Worm (Caenorhabditis elegans) whole organism, L3 larva: Measurements from ENCODE around the gene fbxa-138.
"Not testable (repeated sequence)": the region's sequence is repeated elsewhere in the genome, so short reads cannot be mapped to it uniquely, and the experiment has no call there.

Source experiments
- R02D3.7 ChIP-seq: fragments of 150-350 bp; optimal IDR thresholded peaks from 2 replicates; lab custom pipeline; 2014; ENCODE audit warnings: missing biosample characterization, missing genetic modification characterization
- ama-1 ChIP-seq: fragments of 150-350 bp; optimal IDR thresholded peaks from 2 replicates; lab custom pipeline; 2018
- ceh-82 ChIP-seq: fragments of 150-350 bp; optimal IDR thresholded peaks from 2 replicates; lab custom pipeline; 2014; ENCODE audit warnings: missing biosample characterization, missing genetic modification characterization
- daf-12 ChIP-seq: fragments of 150-350 bp; optimal IDR thresholded peaks from 2 replicates; lab custom pipeline; 2014; ENCODE audit warnings: missing biosample characterization, missing genetic modification reagents, missing genetic modification characterization
- unc-39 ChIP-seq: sonication (generic microtip); optimal IDR thresholded peaks from 4 replicates; lab custom pipeline; 2017; ENCODE audit warnings: missing biosample characterization, missing genetic modification characterization
- unc-62 ChIP-seq: fragments of 150-350 bp; sonication (generic microtip); optimal IDR thresholded peaks from 4 replicates; lab custom pipeline; 2014; ENCODE audit warnings: missing biosample characterization, missing genetic modification reagents, missing genetic modification characterization
- ztf-4 ChIP-seq: fragments of 150-350 bp; optimal IDR thresholded peaks from 2 replicates; lab custom pipeline; 2014; ENCODE audit warnings: missing biosample characterization, missing genetic modification characterization

DNA sequence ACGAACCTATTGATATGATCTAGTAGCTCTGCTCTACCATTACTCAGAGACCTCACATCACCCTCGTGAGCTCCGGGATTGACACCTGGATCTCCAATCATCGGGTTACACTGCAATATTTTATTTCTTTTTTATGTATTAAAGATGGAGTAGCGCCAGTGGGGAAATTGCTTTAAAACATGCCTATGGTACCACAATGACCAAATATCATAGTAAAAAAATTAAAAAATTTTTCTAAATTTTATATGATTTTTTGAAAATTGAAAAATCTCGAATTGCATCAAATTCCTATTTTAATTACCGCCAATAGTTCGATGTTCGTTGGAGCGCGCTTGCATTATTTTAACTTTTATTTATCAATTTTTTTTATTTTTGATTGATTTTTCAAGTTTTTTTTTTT, 6.1 kb downstream of the fbxa-138 start, which contains the start of gene pals-40:
- TF ChIP-seq unc-62 (GFP tag; lab: Kevin White, UChicago); ztf-4; ama-1 (lab: Kevin White, UChicago); unc-39 (tag; lab: Kevin White, UChicago); R02D3.7 (tag; lab: Kevin White, UChicago); ceh-82 (tag; lab: Kevin White, UChicago); daf-12 (tag; lab: Kevin White, UChicago): not testable (repeated sequence)
